Worm (Caenorhabditis elegans): ENCODE results near the gene tag-342.

DNA sequence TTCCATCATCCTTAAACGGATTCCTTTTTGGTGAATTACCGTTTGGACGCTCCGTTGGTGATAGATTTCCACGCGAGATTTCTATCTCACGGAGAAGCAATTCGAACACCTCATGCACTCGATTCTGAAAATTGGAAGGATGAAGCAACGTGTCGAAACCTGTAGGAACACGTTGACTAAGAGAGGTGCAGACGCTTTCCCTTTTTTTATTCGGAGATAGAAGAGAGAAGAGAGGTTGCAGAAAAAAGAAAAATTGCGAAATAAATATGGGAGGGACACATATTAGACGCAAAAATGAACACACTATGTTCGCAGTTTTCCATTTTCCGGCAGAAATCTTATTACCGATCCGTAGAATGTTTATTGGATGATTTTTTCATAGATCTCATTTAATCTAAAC, 13.2 kb upstream of the tag-342 start:
- no peak for TF ChIP-seq ceh-13 (GFP tag; optimal IDR thresholded peaks at IDR 0.05)
- no peak for TF ChIP-seq hnd-1 (tag; optimal IDR thresholded peaks at IDR 0.05)
- TF ChIP-seq B0310.2 (tag; optimal IDR thresholded peaks at IDR 0.05) = no peak
- no peak for TF ChIP-seq flt-1 (GFP tag; IDR thresholded peaks at IDR 0.05)
- TF ChIP-seq scrt-1 (GFP tag; IDR thresholded peaks at IDR 0.05) = no peak
- no peak for TF ChIP-seq ama-1 (optimal IDR thresholded peaks at IDR 0.05)
- no peak for TF ChIP-seq F13C5.2 (tag; optimal IDR thresholded peaks at IDR 0.05)
- TF ChIP-seq tbx-37 (GFP tag; conservative IDR thresholded peaks at IDR 0.05) = no peak

Measured in whole organism, early embryonic.